Worm (Caenorhabditis elegans) whole organism, L1 larva: ENCODE results near the gene dpy-19.

ENCODE experiments used
- C04F5.9 ChIP-seq: sonication (generic microtip); optimal IDR thresholded peaks from 2 replicates; lab custom pipeline; 2016; ENCODE audit warnings: missing genetic modification characterization, missing compliant biosample characterization
- aha-1 ChIP-seq: fragments of 150-350 bp; optimal IDR thresholded peaks from 2 replicates; lab custom pipeline; 2014; ENCODE audit warnings: missing biosample characterization, missing genetic modification characterization
- ama-1 ChIP-seq: fragments of 150-350 bp; optimal IDR thresholded peaks from 2 replicates; lab custom pipeline; 2014
- blmp-1 ChIP-seq: fragments of 150-350 bp; optimal IDR thresholded peaks from 2 replicates; lab custom pipeline; 2014; ENCODE audit warnings: missing biosample characterization, missing genetic modification characterization
- ceh-63 ChIP-seq: fragments of 200-800 bp; sonication (Bioruptor generic); optimal IDR thresholded peaks from 2 replicates; lab custom pipeline; 2018; ENCODE audit warnings: mild to moderate bottlenecking, missing genetic modification characterization, missing compliant biosample characterization
- ceh-90 ChIP-seq: sonication (generic microtip); optimal IDR thresholded peaks from 2 replicates; lab custom pipeline; 2016; ENCODE audit warnings: missing genetic modification characterization, missing compliant biosample characterization
- dpl-1 ChIP-seq, 3 experiments: fragments of 150-350 bp in 2 of 3; sonication (generic microtip) in 1 of 3; optimal IDR thresholded peaks; 2 replicates each; lab custom pipeline; 2014 to 2017; ENCODE audit warnings: missing biosample characterization in 3 of 3, missing genetic modification characterization in 3 of 3, missing genetic modification reagents in 3 of 3
- dsc-1 ChIP-seq: sonication (generic microtip); optimal IDR thresholded peaks from 2 replicates; lab custom pipeline; 2016; ENCODE audit warnings: mild to moderate bottlenecking, missing genetic modification characterization, missing compliant biosample characterization
- efl-1 ChIP-seq, 4 experiments: fragments of 150-350 bp; optimal IDR thresholded peaks in 3 of 4; peaks in 1 of 4; 1 replicate in 1 of 4; 2 replicates in 3 of 4; lab custom pipeline; 2014; ENCODE audit warnings: missing biosample characterization in 2 of 4, missing genetic modification characterization in 2 of 4, missing genetic modification reagents in 2 of 4
- egl-27 ChIP-seq, 2 experiments: fragments of 150-350 bp in 1 of 2; sonication (generic microtip); optimal IDR thresholded peaks; 3 replicates each; lab custom pipeline; 2017 to 2018; ENCODE audit warnings: missing biosample characterization in 2 of 2, missing genetic modification characterization in 2 of 2, missing genetic modification reagents in 2 of 2
- elt-3 ChIP-seq, 6 experiments: fragments of 150-350 bp in 1 of 6; sonication (generic microtip); optimal IDR thresholded peaks; 2 replicates each; lab custom pipeline; 2017 to 2018; ENCODE audit warnings: missing biosample characterization in 6 of 6, missing genetic modification characterization in 6 of 6, inconsistent platforms in 1 of 6
- fkh-8 ChIP-seq: sonication (generic microtip); optimal IDR thresholded peaks from 2 replicates; lab custom pipeline; 2016; ENCODE audit warnings: mild to moderate bottlenecking, missing genetic modification characterization, missing compliant biosample characterization
- fos-1 ChIP-seq: fragments of 150-350 bp; optimal IDR thresholded peaks from 2 replicates; lab custom pipeline; 2014; ENCODE audit warnings: missing biosample characterization, missing genetic modification characterization
- grh-1 ChIP-seq: fragments of 200-800 bp; sonication (Bioruptor generic); IDR thresholded peaks from 2 replicates; pipeline ENCODE4 v1.3.6; 2022; ENCODE audit warnings: missing genetic modification reagents, missing genetic modification characterization, missing compliant biosample characterization
- hlh-4 ChIP-seq: sonication (generic microtip); optimal IDR thresholded peaks from 2 replicates; lab custom pipeline; 2016; ENCODE audit warnings: mild to moderate bottlenecking, missing genetic modification characterization, missing compliant biosample characterization
- irx-1 ChIP-seq: sonication (generic microtip); optimal IDR thresholded peaks from 2 replicates; lab custom pipeline; 2016; ENCODE audit warnings: missing genetic modification characterization, missing compliant biosample characterization
- lin-13 ChIP-seq: fragments of 150-350 bp; optimal IDR thresholded peaks from 2 replicates; lab custom pipeline; 2014; ENCODE audit warnings: missing biosample characterization, missing genetic modification reagents, missing genetic modification characterization
- lin-14 ChIP-seq: fragments of 200-800 bp; sonication (Bioruptor generic); optimal IDR thresholded peaks from 2 replicates; lab custom pipeline; 2018; ENCODE audit warnings: mild to moderate bottlenecking, missing genetic modification characterization, moderate library complexity, missing compliant biosample characterization
- lir-3 ChIP-seq: sonication (generic microtip); optimal IDR thresholded peaks from 2 replicates; lab custom pipeline; 2016; ENCODE audit warnings: mild to moderate bottlenecking, missing genetic modification characterization, moderate library complexity, missing compliant biosample characterization; ENCODE audit not compliant: poor library complexity
- lsy-2 ChIP-seq, 2 experiments: fragments of 150-350 bp; optimal IDR thresholded peaks; 2 replicates each; lab custom pipeline; 2014; ENCODE audit warnings: missing biosample characterization in 2 of 2, missing genetic modification characterization in 2 of 2
- mep-1 ChIP-seq: fragments of 150-350 bp; optimal IDR thresholded peaks from 2 replicates; lab custom pipeline; 2014; ENCODE audit warnings: missing biosample characterization, missing genetic modification characterization
- nhr-237 ChIP-seq: fragments of 150-350 bp; optimal IDR thresholded peaks from 2 replicates; lab custom pipeline; 2014; ENCODE audit warnings: missing biosample characterization, missing genetic modification characterization
- nhr-47 ChIP-seq: sonication (generic microtip); optimal IDR thresholded peaks from 2 replicates; lab custom pipeline; 2016; ENCODE audit warnings: mild to moderate bottlenecking, missing genetic modification characterization, moderate library complexity, missing compliant biosample characterization
- nhr-71 ChIP-seq: sonication (generic microtip); optimal IDR thresholded peaks from 2 replicates; lab custom pipeline; 2016; ENCODE audit warnings: mild to moderate bottlenecking, missing genetic modification characterization, moderate library complexity, missing compliant biosample characterization
- nhr-76 ChIP-seq: sonication (generic microtip); optimal IDR thresholded peaks from 2 replicates; lab custom pipeline; 2017; ENCODE audit warnings: missing biosample characterization, missing genetic modification characterization
- nhr-85 ChIP-seq: sonication (generic microtip); peaks from one replicate; lab custom pipeline; 2016; ENCODE audit warnings: missing genetic modification characterization, inconsistent platforms, missing compliant biosample characterization
- snu-23 ChIP-seq: sonication (generic microtip); optimal IDR thresholded peaks from 2 replicates; lab custom pipeline; 2016; ENCODE audit warnings: missing genetic modification characterization, missing compliant biosample characterization
- sox-4 ChIP-seq: sonication (generic microtip); optimal IDR thresholded peaks from 2 replicates; lab custom pipeline; 2016; ENCODE audit warnings: missing genetic modification characterization, missing compliant biosample characterization
- sptf-1 ChIP-seq: fragments of 150-350 bp; optimal IDR thresholded peaks from 2 replicates; lab custom pipeline; 2014; ENCODE audit warnings: missing biosample characterization, missing genetic modification characterization
- unc-130 ChIP-seq: fragments of 150-350 bp; optimal IDR thresholded peaks from 2 replicates; lab custom pipeline; 2017; ENCODE audit warnings: missing biosample characterization, missing genetic modification characterization, inconsistent platforms
- unc-30 ChIP-seq: sonication (generic microtip); optimal IDR thresholded peaks from 2 replicates; lab custom pipeline; 2017; ENCODE audit warnings: missing biosample characterization, missing genetic modification characterization
- vab-15 ChIP-seq: sonication (generic microtip); optimal IDR thresholded peaks from 2 replicates; lab custom pipeline; 2017; ENCODE audit warnings: missing genotype, mild to moderate bottlenecking, missing genetic modification characterization, missing compliant biosample characterization
- xbp-1 ChIP-seq: sonication (generic microtip); optimal IDR thresholded peaks from 2 replicates; lab custom pipeline; 2016; ENCODE audit warnings: missing genetic modification characterization, missing compliant biosample characterization
- zip-4 ChIP-seq: fragments of 200-800 bp; sonication (Bioruptor generic); optimal IDR thresholded peaks from 2 replicates; lab custom pipeline; 2018; ENCODE audit warnings: mild to moderate bottlenecking, missing genetic modification characterization, moderate library complexity, missing compliant biosample characterization

dpy-19 gene

ce11 chrIII:8678371-8678770 lies 11.1 kb upstream of the dpy-19 start (continued):
- TF ChIP-seq unc-30 (tag; lab: Kevin White, UChicago) (no peak), lin-13 (GFP tag; lab: Kevin White, UChicago) (peak; percentile 42)

- TF ChIP-seq ceh-63 (GFP tag; lab: Kevin White, UChicago) (no peak), hlh-4 (tag; lab: Kevin White, UChicago) (no peak), unc-130 (no peak), vab-15 (no peak), ama-1 (lab: Kevin White, UChicago) (no peak), nhr-85 (tag; lab: Kevin White, UChicago) (no peak), dpl-1 (GFP tag; optimal IDR thresholded peaks at IDR 0.05; lab: Kevin White, UChicago) (no peak), xbp-1 (no peak), egl-27 (tag; optimal IDR thresholded peaks at IDR 0.05; lab: Kevin White, UChicago) (no peak)
- TF ChIP-seq, all 84 proteins: peak for 0
Observed at ce11 chrIII:8674980-8675485, 7.8 kb upstream of the dpy-19 start, which contains the start of gene pgl-2. pgl-2 (minus strand) TSS chrIII:8675435.

ce11 chrIII:8668717-8669116 lies 1.4 kb upstream of the dpy-19 start:
- peak; percentile 34 for TF ChIP-seq snu-23
- TF ChIP-seq efl-1 (optimal IDR thresholded peaks at IDR 0.05; lab: Kevin White, UChicago) = peak; percentile 0 to 9
- TF ChIP-seq efl-1 (GFP tag; optimal IDR thresholded peaks at IDR 0.05 in 1 of 2; lab: Kevin White, UChicago) = no peak
- peak; percentile 16 for TF ChIP-seq mep-1 (tag; lab: Kevin White, UChicago)
- peak; percentile 23 for TF ChIP-seq blmp-1 (tag; lab: Kevin White, UChicago)
- no peak for TF ChIP-seq vab-15
- TF ChIP-seq grh-1 (GFP tag; lab: Robert Waterston, UW) = no peak
- no peak for TF ChIP-seq aha-1 (tag; lab: Kevin White, UChicago)
- TF ChIP-seq, all 84 proteins: peak for 4

- TF ChIP-seq fkh-8 (tag; lab: Kevin White, UChicago) (peak; percentile 70), elt-3 (tag; optimal IDR thresholded peaks at IDR 0.05; lab: Kevin White, UChicago) (no peak), nhr-71 (tag; lab: Kevin White, UChicago) (peak; percentile 54), nhr-47 (peak; percentile 27), zip-4 (GFP tag; lab: Kevin White, UChicago) (no peak), sox-4 (tag; lab: Kevin White, UChicago) (peak; percentile 55), irx-1 (tag; lab: Kevin White, UChicago) (peak; percentile 13), hlh-4 (tag; lab: Kevin White, UChicago) (peak; percentile 8), lir-3 (tag; lab: Kevin White, UChicago) (peak; percentile 18), sptf-1 (tag; lab: Kevin White, UChicago) (no peak), lin-14 (peak; percentile 46), dsc-1 (tag; lab: Kevin White, UChicago) (peak; percentile 14)
Observed at ce11 chrIII:8664897-8665388, 2.3 kb downstream of the dpy-19 start, which contains the start of gene F22B7.1. F22B7.1 (plus strand) TSS chrIII:8665338.

ce11 chrIII:8663143-8663542 lies 4.1 kb downstream of the dpy-19 start:
- TF ChIP-seq lir-3 (tag; lab: Kevin White, UChicago) (no peak), lsy-2 (tag; optimal IDR thresholded peaks at IDR 0.05; lab: Kevin White, UChicago) (peak in 1 of 2 experiments; percentile 3), efl-1 (optimal IDR thresholded peaks at IDR 0.05; lab: Kevin White, UChicago) (peak in 1 of 2 experiments; percentile 17), efl-1 (GFP tag; optimal IDR thresholded peaks at IDR 0.05 in 1 of 2; lab: Kevin White, UChicago) (no peak), nhr-76 (no peak), C04F5.9 (tag; lab: Kevin White, UChicago) (no peak), nhr-71 (tag; lab: Kevin White, UChicago) (peak; percentile 1), lin-14 (peak; percentile 45), mep-1 (tag; lab: Kevin White, UChicago) (peak; percentile 1), nhr-237 (tag; lab: Kevin White, UChicago) (no peak), blmp-1 (tag; lab: Kevin White, UChicago) (peak; percentile 59), ceh-90 (no peak), snu-23 (peak; percentile 28), xbp-1 (no peak), fos-1 (tag; lab: Kevin White, UChicago) (no peak), sptf-1 (tag; lab: Kevin White, UChicago) (no peak), nhr-85 (tag; lab: Kevin White, UChicago) (peak; percentile 60)
